Fruit fly (Drosophila melanogaster) whole organism, wandering third instar larva: Measurements from ENCODE around the gene CG31819.

Source experiments
- Hnf4 ChIP-seq: fragments of 200-800 bp; sonication (Bioruptor generic); optimal IDR thresholded peaks from 2 replicates; lab custom pipeline; 2016; ENCODE audit warnings: missing biosample characterization, mild to moderate bottlenecking, missing genetic modification characterization
- pan ChIP-seq: fragments of >200 bp; optimal IDR thresholded peaks from 2 replicates; lab custom pipeline; 2017
- usp ChIP-seq: fragments of >200 bp; optimal IDR thresholded peaks from 2 replicates; lab custom pipeline; 2017; ENCODE audit warnings: missing biosample characterization, missing genetic modification characterization

dm6 chr2L:16241639-16242038, 30.4 kb downstream of the CG31819 start, which contains the start of gene CG42818:
- TF ChIP-seq usp (GFP tag; lab: Kevin White, UChicago) (no peak), pan (lab: Kevin White, UChicago) (no peak), Hnf4 (GFP tag; lab: Kevin White, UChicago) (no peak)
